Fruit fly (Drosophila melanogaster): ENCODE results near the gene Sfp24Bb.

Sfp24Bb gene

DNA sequence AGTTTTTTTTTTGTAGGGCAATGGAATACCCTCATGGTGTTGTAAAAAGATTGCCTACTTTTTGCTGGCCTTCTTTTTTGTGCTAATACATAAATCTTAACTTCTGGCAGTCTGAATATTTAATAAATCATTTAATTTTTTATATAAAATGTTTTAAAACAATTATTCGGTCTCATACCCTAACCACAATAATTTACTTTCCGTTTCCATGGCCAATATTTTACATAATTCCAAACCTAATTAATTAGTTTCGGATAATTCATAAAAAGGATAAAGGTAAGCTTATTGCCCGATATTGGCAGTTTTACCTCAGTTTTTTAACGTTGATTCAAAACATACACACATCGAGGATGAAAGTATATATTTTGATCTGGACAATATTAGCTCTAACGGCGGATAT lies 30.3 kb upstream of the Sfp24Bb start, which contains the start of gene CG42465:
CG42465 (plus strand) TSS at position 301 of the 400 bp plus-strand sequence.
- TF ChIP-seq usp (GFP tag; optimal IDR thresholded peaks at IDR 0.05) (no peak), CG8478 (optimal IDR thresholded peaks at IDR 0.05) (no peak), psq (optimal IDR thresholded peaks at IDR 0.05) (no peak), EcR (GFP tag; optimal IDR thresholded peaks at IDR 0.05) (no peak), Dll (optimal IDR thresholded peaks at IDR 0.05) (no peak), pan (optimal IDR thresholded peaks at IDR 0.05) (no peak)

DNA sequence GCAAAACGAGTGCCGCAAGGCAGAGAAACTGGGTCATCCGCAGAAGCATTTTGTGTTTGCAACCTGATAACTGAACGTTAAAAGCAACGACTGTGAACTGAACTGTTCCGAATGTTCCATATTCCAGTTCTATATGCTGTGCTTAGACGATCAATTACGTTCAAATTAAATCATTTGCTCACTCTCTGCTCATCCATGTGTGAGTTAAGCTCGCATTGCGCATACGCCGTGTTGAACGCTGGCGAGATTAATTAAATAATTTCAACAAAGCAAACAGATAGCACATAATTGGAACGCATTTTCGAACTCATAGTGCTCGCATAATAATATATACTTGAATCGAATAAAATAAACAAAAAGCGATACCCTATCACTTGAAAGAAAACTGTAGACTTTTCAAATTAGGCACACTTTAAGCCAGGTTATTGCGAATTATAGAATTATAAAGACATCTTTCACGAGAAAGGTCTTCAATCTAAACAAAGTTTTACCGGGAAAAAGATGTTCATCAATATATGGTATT lies 29.5 kb upstream of the Sfp24Bb start, which contains the start of the genes CG10031 and CG42464:
CG10031 (minus strand) TSS at position 101 of the 523 bp plus-strand sequence.
CG42464 (plus strand) TSS at position 473 of the 523 bp plus-strand sequence.
- no peak for TF ChIP-seq CG8478 (optimal IDR thresholded peaks at IDR 0.05)
- no peak for TF ChIP-seq EcR (GFP tag; optimal IDR thresholded peaks at IDR 0.05)
- no peak for TF ChIP-seq psq (optimal IDR thresholded peaks at IDR 0.05)
- TF ChIP-seq Dll (optimal IDR thresholded peaks at IDR 0.05), result no peak
- no peak for TF ChIP-seq usp (GFP tag; optimal IDR thresholded peaks at IDR 0.05)
- no peak for TF ChIP-seq pan (optimal IDR thresholded peaks at IDR 0.05)

DNA sequence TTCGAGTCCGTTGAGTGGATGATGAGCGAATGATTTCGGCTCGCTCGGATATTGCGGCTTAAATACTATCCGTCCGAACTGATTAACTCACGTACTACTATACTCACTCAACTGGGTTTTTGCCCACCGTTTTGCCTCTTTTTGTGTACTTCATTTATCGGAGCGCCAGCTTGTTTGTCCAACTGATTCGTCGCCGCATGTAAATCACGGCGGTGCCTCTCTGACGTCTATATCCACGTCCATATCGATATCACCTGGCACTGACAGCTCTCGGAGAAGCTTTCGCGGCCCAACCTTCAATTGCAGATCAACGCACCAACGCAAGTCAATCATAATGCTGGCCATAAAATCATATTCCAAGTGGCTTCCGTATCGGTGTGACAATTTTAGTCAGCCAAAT lies 28.2 kb upstream of the Sfp24Bb start, which contains the start of gene CG3604:
CG3604 (minus strand) TSS at position 101 of the 400 bp plus-strand sequence.
- TF ChIP-seq CG8478 (optimal IDR thresholded peaks at IDR 0.05), result no peak
- TF ChIP-seq usp (GFP tag; optimal IDR thresholded peaks at IDR 0.05), result no peak
- no peak for TF ChIP-seq EcR (GFP tag; optimal IDR thresholded peaks at IDR 0.05)
- no peak for TF ChIP-seq psq (optimal IDR thresholded peaks at IDR 0.05)

DNA sequence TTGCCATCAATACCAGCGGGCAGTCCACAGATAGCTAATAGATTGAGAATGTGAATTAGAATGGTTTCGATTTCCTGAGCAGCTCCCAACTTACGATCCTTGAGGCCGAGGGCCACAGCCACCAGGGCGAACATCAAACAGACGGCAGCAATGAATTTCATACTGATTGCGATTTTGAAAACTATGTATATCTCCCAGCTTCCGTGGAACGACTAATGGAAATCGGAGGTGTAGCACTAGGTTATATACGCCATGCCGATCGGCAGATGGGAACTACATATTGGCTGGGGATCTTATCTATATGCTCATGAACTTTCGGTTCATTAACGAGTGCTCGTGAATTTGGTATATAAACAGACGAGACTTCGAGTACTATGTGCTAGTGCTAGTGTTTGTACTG lies 26.9 kb upstream of the Sfp24Bb start, which contains the start of gene IM33:
IM33 (minus strand) TSS at position 221 of the 400 bp plus-strand sequence.
- TF ChIP-seq pan (optimal IDR thresholded peaks at IDR 0.05) (no peak), Dll (optimal IDR thresholded peaks at IDR 0.05) (no peak)

DNA sequence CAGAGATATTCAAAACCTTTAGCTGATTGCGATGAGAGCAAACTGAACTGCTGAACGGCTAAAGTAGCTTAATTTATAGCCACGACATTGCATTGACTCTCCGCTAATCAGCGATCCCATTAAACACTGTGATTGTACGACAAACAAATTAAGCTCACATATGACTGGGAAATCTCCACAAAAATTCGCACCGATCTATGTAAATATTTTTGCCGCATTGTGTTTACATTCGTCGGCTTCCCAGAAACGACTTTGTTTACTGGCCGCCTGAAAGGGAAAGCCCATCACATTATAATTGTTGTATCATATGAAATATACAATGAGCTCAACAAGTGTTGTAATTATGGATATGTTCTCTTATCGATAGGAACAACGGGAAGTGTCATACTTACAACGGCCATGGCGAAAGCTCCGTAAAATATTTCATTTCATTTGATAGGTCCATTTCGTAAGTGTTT lies 25.8 kb upstream of the Sfp24Bb start, which contains the start of gene CG16713:
CG16713 (minus strand) TSS at position 51 of the 458 bp plus-strand sequence.
- TF ChIP-seq Dll (optimal IDR thresholded peaks at IDR 0.05) (no peak), psq (optimal IDR thresholded peaks at IDR 0.05) (no peak), CG8478 (optimal IDR thresholded peaks at IDR 0.05) (no peak), pan (optimal IDR thresholded peaks at IDR 0.05) (no peak), EcR (GFP tag; optimal IDR thresholded peaks at IDR 0.05) (no peak), usp (GFP tag; optimal IDR thresholded peaks at IDR 0.05) (no peak)

DNA sequence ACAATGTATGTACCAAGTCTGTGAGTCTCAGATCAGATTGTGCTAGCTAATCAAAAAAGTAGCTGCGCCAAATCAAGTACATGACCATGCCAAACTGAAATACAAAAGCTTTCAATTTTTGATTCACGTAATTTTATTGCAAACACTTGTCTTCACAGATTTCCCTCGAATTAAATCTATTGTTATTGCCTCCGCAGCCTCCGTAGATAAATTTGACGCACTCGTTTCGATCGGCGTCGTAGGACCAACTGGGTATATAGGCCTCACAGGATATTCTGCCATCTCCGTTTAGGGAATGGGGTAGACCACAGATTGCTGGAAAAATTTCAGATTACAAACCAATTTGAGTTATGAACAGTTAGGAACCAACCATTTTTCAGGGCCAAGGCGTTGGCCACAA lies 25.3 kb upstream of the Sfp24Bb start, which contains the start of gene CG43165:
CG43165 (minus strand) TSS at position 101 of the 400 bp plus-strand sequence.
- TF ChIP-seq usp (GFP tag; optimal IDR thresholded peaks at IDR 0.05) (no peak), pan (optimal IDR thresholded peaks at IDR 0.05) (no peak), psq (optimal IDR thresholded peaks at IDR 0.05) (no peak), EcR (GFP tag; optimal IDR thresholded peaks at IDR 0.05) (no peak), CG8478 (optimal IDR thresholded peaks at IDR 0.05) (no peak), Dll (optimal IDR thresholded peaks at IDR 0.05) (no peak)

DNA sequence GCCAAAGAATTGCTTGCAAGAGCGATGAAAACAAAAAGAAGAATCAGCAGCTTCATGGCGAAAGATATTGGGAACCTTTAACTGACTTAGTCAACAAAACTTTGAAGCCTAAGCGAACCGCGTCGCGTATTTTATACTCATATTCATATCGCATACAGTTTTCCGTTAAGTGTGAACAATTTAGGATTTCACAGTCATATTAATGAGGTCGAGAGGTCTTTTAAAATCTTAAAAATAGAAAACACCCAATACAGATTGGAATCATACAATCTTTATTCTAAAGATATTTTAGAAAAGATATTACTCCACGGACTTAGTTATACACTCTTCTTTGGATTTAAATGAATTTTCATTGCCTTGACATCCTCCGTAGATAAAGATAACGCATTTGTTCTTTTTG lies 24.2 kb upstream of the Sfp24Bb start, which contains the start of gene Acp24A4:
Acp24A4 (minus strand) TSS at position 101 of the 400 bp plus-strand sequence.
- TF ChIP-seq pan (optimal IDR thresholded peaks at IDR 0.05), result no peak
- no peak for TF ChIP-seq usp (GFP tag; optimal IDR thresholded peaks at IDR 0.05)
- TF ChIP-seq CG8478 (optimal IDR thresholded peaks at IDR 0.05), result no peak

DNA sequence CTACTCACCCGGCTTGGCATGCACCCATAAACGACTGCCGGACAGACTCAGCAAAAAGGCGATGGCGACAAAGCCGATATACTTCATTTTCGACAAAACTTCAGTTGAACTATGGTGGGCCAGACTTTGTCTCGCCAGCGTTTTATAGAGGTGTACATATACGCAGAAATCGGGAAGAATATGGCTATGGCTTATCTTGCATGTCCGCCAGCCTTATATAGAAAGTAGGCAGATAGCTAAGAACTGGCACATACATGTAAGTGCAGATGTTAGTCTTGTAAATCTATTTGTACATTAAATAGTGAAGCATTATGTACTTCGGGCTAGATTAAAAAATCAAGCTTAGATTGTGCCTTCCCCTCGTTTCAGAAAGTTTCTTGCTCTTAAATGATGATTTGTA lies 23.5 kb upstream of the Sfp24Bb start, which contains the start of gene CG3513:
CG3513 (minus strand) TSS at position 101 of the 400 bp plus-strand sequence.
- TF ChIP-seq psq (optimal IDR thresholded peaks at IDR 0.05) (no peak), CG8478 (optimal IDR thresholded peaks at IDR 0.05) (no peak), EcR (GFP tag; optimal IDR thresholded peaks at IDR 0.05) (no peak), usp (GFP tag; optimal IDR thresholded peaks at IDR 0.05) (no peak), pan (optimal IDR thresholded peaks at IDR 0.05) (no peak), Dll (optimal IDR thresholded peaks at IDR 0.05) (no peak)

DNA sequence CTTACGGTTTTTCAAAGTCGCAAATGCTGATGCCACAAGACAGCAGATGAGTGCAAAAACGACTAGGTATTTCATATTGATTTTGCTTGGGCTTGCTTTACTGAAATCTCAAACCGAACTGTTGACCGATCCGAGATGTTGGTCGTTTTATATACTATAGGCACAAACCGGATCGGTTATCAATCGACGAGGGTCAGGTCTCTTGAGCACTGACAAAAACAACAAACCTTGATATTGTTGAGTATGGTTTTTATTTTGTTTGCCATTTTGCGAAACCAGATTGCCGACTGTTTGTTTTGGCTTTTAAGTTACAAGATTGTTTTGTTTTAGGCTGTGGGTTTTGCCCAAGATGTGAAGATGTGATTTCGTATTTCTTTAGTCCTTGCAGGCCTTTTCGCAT lies 22.9 kb upstream of the Sfp24Bb start, which contains the start of gene CG16704:
CG16704 (minus strand) TSS at position 122 of the 400 bp plus-strand sequence.
- TF ChIP-seq EcR (GFP tag; optimal IDR thresholded peaks at IDR 0.05), result no peak
- no peak for TF ChIP-seq usp (GFP tag; optimal IDR thresholded peaks at IDR 0.05)
- no peak for TF ChIP-seq psq (optimal IDR thresholded peaks at IDR 0.05)
- no peak for TF ChIP-seq CG8478 (optimal IDR thresholded peaks at IDR 0.05)
- TF ChIP-seq Dll (optimal IDR thresholded peaks at IDR 0.05), result no peak
- no peak for TF ChIP-seq pan (optimal IDR thresholded peaks at IDR 0.05)

DNA sequence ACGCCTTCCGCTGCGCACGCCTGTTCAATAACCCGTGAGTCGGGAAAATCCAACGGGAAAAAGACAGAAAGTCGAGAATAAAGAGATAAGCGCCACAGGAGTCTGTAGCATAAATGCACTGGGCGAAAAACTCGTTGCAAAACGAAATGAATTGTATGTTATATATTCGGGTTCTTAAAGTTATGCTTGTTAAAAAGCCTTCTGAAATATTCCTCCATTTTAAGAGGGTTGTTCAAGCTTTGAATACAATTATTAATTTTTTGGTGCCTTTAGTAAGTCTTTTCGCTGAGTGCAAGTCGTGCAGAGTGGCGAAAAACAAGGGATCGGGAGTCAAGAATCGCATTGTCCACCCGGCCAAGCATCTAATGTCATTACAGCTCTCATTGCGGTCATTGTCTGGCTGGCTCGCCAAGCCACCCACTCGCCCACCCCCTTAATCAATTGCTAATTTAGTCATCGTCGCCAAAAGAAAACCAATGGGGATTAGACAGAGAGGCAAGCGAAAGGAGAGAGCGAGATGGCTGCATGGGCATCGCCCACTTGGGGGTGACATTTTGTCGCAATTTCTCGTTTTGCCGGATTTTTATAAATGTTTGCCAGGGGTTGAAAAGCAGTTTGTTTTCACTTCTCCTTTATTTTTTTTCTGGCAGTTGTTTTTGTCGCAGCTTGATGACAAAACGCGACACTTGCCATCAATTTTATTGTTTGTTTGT lies 15.7 kb upstream of the Sfp24Bb start:
- TF ChIP-seq usp (GFP tag; optimal IDR thresholded peaks at IDR 0.05) (no peak), psq (optimal IDR thresholded peaks at IDR 0.05) (no peak), EcR (GFP tag; optimal IDR thresholded peaks at IDR 0.05) (no peak), Dll (optimal IDR thresholded peaks at IDR 0.05) (no peak), CG8478 (optimal IDR thresholded peaks at IDR 0.05) (no peak), pan (optimal IDR thresholded peaks at IDR 0.05) (no peak)

DNA sequence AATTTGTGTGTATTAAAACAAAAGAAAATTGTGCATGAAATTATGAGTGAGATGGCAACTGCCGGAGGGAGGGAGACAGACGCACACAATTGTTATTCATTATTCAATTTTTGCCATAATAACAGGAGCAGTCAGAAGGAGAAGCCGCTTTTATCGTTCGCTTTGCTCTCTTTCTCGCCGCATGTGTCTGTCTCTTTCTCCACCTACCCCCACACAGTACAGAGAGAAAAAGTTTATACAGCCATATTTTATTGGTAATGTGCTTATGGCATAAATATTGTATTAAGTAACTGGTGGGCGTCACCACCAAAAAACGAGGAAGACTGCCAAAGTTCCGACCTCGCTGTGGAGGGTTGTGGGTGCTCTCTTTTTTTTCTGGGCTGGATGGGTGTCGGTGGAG lies 12.9 kb upstream of the Sfp24Bb start:
- TF ChIP-seq Dll (optimal IDR thresholded peaks at IDR 0.05) (no peak), CG8478 (optimal IDR thresholded peaks at IDR 0.05) (no peak), usp (GFP tag; optimal IDR thresholded peaks at IDR 0.05) (no peak), EcR (GFP tag; optimal IDR thresholded peaks at IDR 0.05) (no peak)

DNA sequence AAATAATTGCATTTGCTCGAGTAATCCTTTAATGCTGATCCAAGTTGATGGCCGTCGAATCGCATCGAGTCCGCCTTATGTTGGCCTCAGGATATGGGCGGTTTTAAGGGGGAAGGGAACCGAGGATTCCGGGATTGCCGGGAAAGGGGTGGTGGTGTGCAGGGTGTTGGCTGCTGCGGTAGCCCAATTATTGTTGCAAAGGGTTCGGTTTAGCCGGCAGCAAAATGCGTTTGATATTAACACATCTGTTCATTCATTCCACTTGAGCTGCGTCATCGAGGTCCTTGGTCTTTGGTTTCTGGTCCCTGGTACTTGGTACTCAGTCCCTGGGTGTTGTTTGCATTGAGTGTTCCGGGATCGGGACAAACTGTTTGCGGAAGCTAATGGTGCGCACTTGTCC lies 11.8 kb upstream of the Sfp24Bb start:
- TF ChIP-seq pan (optimal IDR thresholded peaks at IDR 0.05) (no peak), EcR (GFP tag; optimal IDR thresholded peaks at IDR 0.05) (no peak), Dll (optimal IDR thresholded peaks at IDR 0.05) (no peak), CG8478 (optimal IDR thresholded peaks at IDR 0.05) (no peak), usp (GFP tag; optimal IDR thresholded peaks at IDR 0.05) (no peak), psq (optimal IDR thresholded peaks at IDR 0.05) (no peak)

All from whole organism.